Worm (Caenorhabditis elegans): Measurements from ENCODE around the gene ZK1248.19.

The ZK1248.19 gene

DNA sequence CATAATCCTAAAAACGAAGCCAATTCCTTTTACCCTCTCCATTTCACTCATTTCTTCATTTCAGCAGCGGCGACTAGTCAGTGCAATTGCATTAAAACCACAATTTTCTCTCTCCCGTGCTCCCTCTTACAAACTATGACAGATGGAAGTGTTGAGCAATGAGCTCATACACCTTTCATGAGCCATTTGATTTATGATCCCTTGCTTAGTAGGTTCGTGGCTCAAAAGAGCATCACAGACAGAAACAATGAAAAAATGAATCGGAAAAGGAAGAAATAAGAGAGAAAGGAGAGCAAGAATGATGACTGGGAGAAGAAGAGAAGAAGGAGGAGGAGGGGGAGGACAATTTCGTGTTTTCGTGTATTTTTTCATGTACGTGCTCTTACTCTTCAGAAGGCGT, 32.3 kb upstream of the ZK1248.19 start:
- no peak for TF ChIP-seq ztf-22 (GFP tag; optimal IDR thresholded peaks at IDR 0.05)
- TF ChIP-seq nhr-80 (tag; optimal IDR thresholded peaks at IDR 0.05): peak; percentile 22

DNA sequence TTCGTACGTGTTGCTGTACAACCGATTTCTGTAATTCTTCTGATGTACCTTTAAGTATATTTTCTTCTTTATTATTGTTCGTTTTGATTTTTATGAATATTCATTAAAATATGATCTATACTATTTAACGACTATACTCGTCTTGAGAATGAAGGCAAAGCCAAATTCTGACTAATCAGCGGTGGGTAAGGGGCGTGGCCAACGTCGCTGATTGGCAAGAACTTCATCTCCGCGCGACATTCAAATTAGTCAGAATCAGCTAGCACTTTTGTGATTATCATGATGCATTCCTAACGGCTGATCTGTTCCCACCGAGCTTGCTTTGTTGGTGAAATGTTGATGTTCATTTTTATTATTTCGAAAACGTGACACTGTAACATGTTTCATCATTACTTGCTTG, 27.7 kb upstream of the ZK1248.19 start:
- no peak for TF ChIP-seq snpc-4 (GFP tag; optimal IDR thresholded peaks at IDR 0.05)
- peak in 1 of 4 experiments; percentile 13 for TF ChIP-seq snpc-4 (tag; optimal IDR thresholded peaks at IDR 0.05)
- TF ChIP-seq F22D6.2 (tag; optimal IDR thresholded peaks at IDR 0.05): no peak
- no peak for TF ChIP-seq ztf-26 (tag; optimal IDR thresholded peaks at IDR 0.05)
- no peak for TF ChIP-seq ztf-3 (GFP tag; optimal IDR thresholded peaks at IDR 0.05)
- no peak for TF ChIP-seq snpc-3.4 (tag; optimal IDR thresholded peaks at IDR 0.05)
- no peak for TF ChIP-seq F57C9.4 (tag; optimal IDR thresholded peaks at IDR 0.05)
- no peak for TF ChIP-seq mxl-1 (tag; optimal IDR thresholded peaks at IDR 0.05)
- TF ChIP-seq F23B12.7 (tag; optimal IDR thresholded peaks at IDR 0.05; ENCODE audit: insufficient read depth): no peak
- 0 out of 2 replicates have a peak, but pooled peaks have one; percentile 45 for TF ChIP-seq Y53G8AR.9 (GFP tag; conservative IDR thresholded peaks at IDR 0.05)
- TF ChIP-seq atf-7 (tag; optimal IDR thresholded peaks at IDR 0.05): no peak
- peak; percentile 87 for TF ChIP-seq nfyb-1 (GFP tag; IDR thresholded peaks at IDR 0.05)
- TF ChIP-seq rec-8 (tag; optimal IDR thresholded peaks at IDR 0.05): no peak
- no peak for TF ChIP-seq snpc-1.3 (tag; optimal IDR thresholded peaks at IDR 0.05; ENCODE audit: insufficient read depth)
- TF ChIP-seq ceh-58 (GFP tag; IDR thresholded peaks at IDR 0.05): no peak
- TF ChIP-seq ceh-100 (GFP tag; IDR thresholded peaks at IDR 0.05): no peak
- TF ChIP-seq nhr-27 (tag; optimal IDR thresholded peaks at IDR 0.05): no peak
- no peak for TF ChIP-seq ceh-27 (GFP tag; optimal IDR thresholded peaks at IDR 0.05)
- TF ChIP-seq lir-1 (GFP tag; conservative IDR thresholded peaks at IDR 0.05): no peak
- no peak for TF ChIP-seq hlh-26 (GFP tag; conservative IDR thresholded peaks at IDR 0.05)
- TF ChIP-seq hmg-1.2 (GFP tag; IDR thresholded peaks at IDR 0.05): no peak
- no peak for TF ChIP-seq cebp-1 (GFP tag; IDR thresholded peaks at IDR 0.05)
- peak; percentile 36 for TF ChIP-seq cebp-1 (tag; optimal IDR thresholded peaks at IDR 0.05)
- no peak for TF ChIP-seq pbrm-1 (GFP tag; IDR thresholded peaks at IDR 0.05)
- no peak for TF ChIP-seq tbp1 (GFP tag; optimal IDR thresholded peaks at IDR 0.05)
- TF ChIP-seq egrh-3 (GFP tag; IDR thresholded peaks at IDR 0.05): no peak
- TF ChIP-seq madf-6 (GFP tag; IDR thresholded peaks at IDR 0.05): no peak
- TF ChIP-seq tbx-9 (tag; optimal IDR thresholded peaks at IDR 0.05; ENCODE audit: borderline replicate concordance): no peak
- no peak for TF ChIP-seq attf-6 (GFP tag; IDR thresholded peaks at IDR 0.05)
- no peak for TF ChIP-seq rcor-1 (GFP tag; IDR thresholded peaks at IDR 0.05)
- TF ChIP-seq ztf-6 (GFP tag; IDR thresholded peaks at IDR 0.05): no peak
- TF ChIP-seq zfh-2 (GFP tag; conservative IDR thresholded peaks at IDR 0.05): no peak

DNA sequence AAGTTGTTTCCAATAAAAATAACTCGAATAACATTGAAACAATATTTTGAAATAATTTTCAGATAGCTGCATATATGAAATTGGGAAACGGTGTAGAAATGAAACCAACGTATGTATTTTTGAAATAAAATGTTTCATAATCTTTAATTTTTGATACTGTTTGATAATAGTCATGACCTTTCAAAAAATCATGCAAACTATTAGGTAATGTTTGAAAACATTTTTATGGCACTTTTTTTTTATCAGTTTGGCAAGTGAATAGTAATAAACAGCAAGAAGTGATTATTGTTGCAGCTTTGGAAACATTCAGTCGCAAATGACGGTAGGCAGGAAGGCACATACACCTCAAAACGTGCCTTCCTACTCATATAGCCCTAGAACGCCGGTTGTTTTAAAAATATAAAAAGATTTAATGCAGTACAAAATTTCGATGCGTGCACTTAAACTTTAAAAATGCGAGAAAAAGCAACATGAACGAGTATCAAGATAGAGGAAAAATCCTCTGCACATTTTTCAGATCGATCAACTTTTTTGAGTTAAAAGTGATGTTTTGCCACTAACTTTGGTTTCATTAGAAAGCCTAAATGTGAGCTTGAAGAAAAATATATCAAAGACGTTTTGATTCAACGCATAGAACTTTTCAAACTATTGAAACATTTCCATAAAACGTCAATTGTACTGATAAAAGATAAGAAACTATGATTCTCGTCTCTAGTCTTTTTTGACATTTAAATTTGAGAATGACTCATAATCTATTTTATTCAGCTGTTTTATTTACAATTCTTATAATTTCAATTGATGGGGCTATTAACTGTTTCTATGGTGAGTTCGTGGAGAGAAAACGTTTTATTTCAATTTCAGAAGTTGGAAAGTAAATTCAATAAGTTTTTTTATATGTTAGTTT, 26.4 kb upstream of the ZK1248.19 start, which contains the start of gene F55C12.19:
Gene F55C12.19, plus strand, starts transcription at position 735 of the 904 bp plus-strand sequence.
- TF ChIP-seq unc-62 (GFP tag; optimal IDR thresholded peaks at IDR 0.05): peak; percentile 36
- no peak for TF ChIP-seq efl-1 (GFP tag; optimal IDR thresholded peaks at IDR 0.05)
- TF ChIP-seq nhr-80 (tag; optimal IDR thresholded peaks at IDR 0.05): peak; percentile 19
